Fruit fly (Drosophila melanogaster) Kc167 (cell line): ENCODE results near the gene CG7368.

Source experiments
- Myc ChIP-seq: fragments of >200 bp; optimal IDR thresholded peaks from 2 replicates; lab custom pipeline; 2017; ENCODE audit warnings: missing external identifiers
- Sin3A ChIP-seq: fragments of >200 bp; optimal IDR thresholded peaks from 2 replicates; lab custom pipeline; 2018; ENCODE audit warnings: missing external identifiers
- h ChIP-seq: fragments of >200 bp; optimal IDR thresholded peaks from 3 replicates; lab custom pipeline; 2018; ENCODE audit warnings: missing external identifiers
- insv ChIP-seq: fragments of >200 bp; optimal IDR thresholded peaks from 3 replicates; lab custom pipeline; 2018; ENCODE audit warnings: missing external identifiers
- psq ChIP-seq: fragments of >200 bp; optimal IDR thresholded peaks from 2 replicates; lab custom pipeline; 2017; ENCODE audit warnings: missing external identifiers
- ttk ChIP-seq: sonication (Bioruptor generic); optimal IDR thresholded peaks from 2 replicates; lab custom pipeline; 2017; ENCODE audit warnings: missing external identifiers

- no peak for TF ChIP-seq Myc (lab: Kevin White, UChicago)
- TF ChIP-seq insv (lab: Kevin White, UChicago), result no peak
- TF ChIP-seq psq (lab: Kevin White, UChicago), result no peak
- no peak for TF ChIP-seq Sin3A (lab: Kevin White, UChicago)
- TF ChIP-seq ttk (lab: Kevin White, UChicago), result no peak
- TF ChIP-seq h, result no peak
Observed at dm6 chr3L:11552996-11553671, 43.9 kb upstream of the CG7368 start.
